Worm (Caenorhabditis elegans) whole organism, late embryonic: ENCODE results near the gene mrpl-18.

ENCODE experiments used
- dmd-4 ChIP-seq: sonication (generic microtip); optimal IDR thresholded peaks from 2 replicates; lab custom pipeline; 2016; ENCODE audit warnings: borderline replicate concordance, missing genetic modification characterization, missing compliant biosample characterization
- ets-4 ChIP-seq: sonication (generic microtip); optimal IDR thresholded peaks from 2 replicates; lab custom pipeline; 2016; ENCODE audit warnings: missing genetic modification characterization, missing compliant biosample characterization
- fkh-10 ChIP-seq: fragments of 150-350 bp; optimal IDR thresholded peaks from 2 replicates; lab custom pipeline; 2014; ENCODE audit warnings: missing biosample characterization, missing genetic modification reagents, missing genetic modification characterization
- lin-11 ChIP-seq: fragments of 200-800 bp; sonication (Bioruptor generic); optimal IDR thresholded peaks from 2 replicates; lab custom pipeline; 2018; ENCODE audit warnings: mild to moderate bottlenecking, missing genetic modification characterization, missing compliant biosample characterization
- nhr-232 ChIP-seq: sonication (generic microtip); optimal IDR thresholded peaks from 2 replicates; lab custom pipeline; 2016; ENCODE audit warnings: missing genetic modification characterization, missing compliant biosample characterization
- pha-2 ChIP-seq: sonication (generic microtip); optimal IDR thresholded peaks from 2 replicates; lab custom pipeline; 2017; ENCODE audit warnings: mild to moderate bottlenecking, missing genetic modification characterization, missing compliant biosample characterization
- pha-4 ChIP-seq: fragments of 150-350 bp; optimal IDR thresholded peaks from 2 replicates; lab custom pipeline; 2018; ENCODE audit warnings: missing biosample characterization, missing genetic modification reagents, missing genetic modification characterization
- sox-4 ChIP-seq: sonication (generic microtip); optimal IDR thresholded peaks from 2 replicates; lab custom pipeline; 2017; ENCODE audit warnings: mild to moderate bottlenecking, missing genetic modification characterization, inconsistent platforms, missing compliant biosample characterization
- unc-55 ChIP-seq: sonication (generic microtip); optimal IDR thresholded peaks from 2 replicates; lab custom pipeline; 2017; ENCODE audit warnings: missing biosample characterization, missing genetic modification reagents, missing genetic modification characterization

DNA sequence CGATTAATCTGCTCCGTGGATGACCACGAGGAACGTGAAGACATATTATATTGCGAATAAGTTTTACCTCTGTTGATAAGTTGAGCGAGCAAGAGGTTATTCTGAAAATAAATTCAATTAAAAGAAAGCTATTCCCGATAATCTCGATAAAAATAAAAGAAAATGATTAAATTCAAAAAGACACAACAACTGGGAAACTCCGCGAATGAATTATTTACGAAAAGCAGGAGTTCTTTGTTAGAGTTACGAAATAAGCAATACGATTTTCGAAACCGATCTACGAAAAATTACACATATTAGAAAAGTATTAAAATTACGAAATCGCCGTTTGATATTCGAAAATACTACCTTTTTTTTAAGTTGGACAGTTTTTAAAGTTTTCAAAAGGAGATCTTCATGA is 18.5 kb downstream of the mrpl-18 start, which contains the start of gene bath-42:
- no peak for TF ChIP-seq nhr-232 (tag; lab: Kevin White, UChicago)
- TF ChIP-seq pha-4 (tag; lab: Kevin White, UChicago) = no peak
- no peak for TF ChIP-seq sox-4
- TF ChIP-seq ets-4 = no peak
- no peak for TF ChIP-seq unc-55 (GFP tag; lab: Kevin White, UChicago)
- TF ChIP-seq dmd-4 = no peak
- TF ChIP-seq pha-2 = no peak
- TF ChIP-seq lin-11 (tag; lab: Kevin White, UChicago) = no peak
- no peak for TF ChIP-seq fkh-10 (GFP tag; lab: Kevin White, UChicago)
